Worm (Caenorhabditis elegans): ENCODE data around the gene prx-10.

The prx-10 gene

ce11 chrIII:5274250-5274649, 38.0 kb downstream of the prx-10 start:
- no peak for TF ChIP-seq egl-27 (tag; optimal IDR thresholded peaks at IDR 0.05)
- no peak for TF ChIP-seq sma-3 (GFP tag; optimal IDR thresholded peaks at IDR 0.05)
- TF ChIP-seq zag-1 (tag; optimal IDR thresholded peaks at IDR 0.05), result no peak
- no peak for TF ChIP-seq lin-11 (tag; optimal IDR thresholded peaks at IDR 0.05)
- no peak for TF ChIP-seq mab-5 (tag; optimal IDR thresholded peaks at IDR 0.05)
- TF ChIP-seq ZK546.5 (tag; optimal IDR thresholded peaks at IDR 0.05), result no peak
- no peak for TF ChIP-seq peb-1 (tag; optimal IDR thresholded peaks at IDR 0.05)
- peak; percentile 15 for TF ChIP-seq ama-1 (optimal IDR thresholded peaks at IDR 0.05)
- TF ChIP-seq nhr-129 (tag; optimal IDR thresholded peaks at IDR 0.05), result peak; percentile 15

- TF ChIP-seq nhr-77 (tag; optimal IDR thresholded peaks at IDR 0.05) (no peak), lin-11 (tag; optimal IDR thresholded peaks at IDR 0.05) (peak; percentile 68), sma-9 (GFP tag; optimal IDR thresholded peaks at IDR 0.05) (no peak), sma-9 (tag; optimal IDR thresholded peaks at IDR 0.05) (no peak), nhr-12 (tag; optimal IDR thresholded peaks at IDR 0.05) (no peak), skn-1 (tag; optimal IDR thresholded peaks at IDR 0.05) (no peak), blmp-1 (tag; optimal IDR thresholded peaks at IDR 0.05; ENCODE audit: insufficient read depth) (no peak), elt-3 (tag; optimal IDR thresholded peaks at IDR 0.05) (no peak), mab-5 (tag; optimal IDR thresholded peaks at IDR 0.05) (no peak), ZK546.5 (tag; optimal IDR thresholded peaks at IDR 0.05) (no peak), elt-1 (tag; optimal IDR thresholded peaks at IDR 0.05) (no peak), ceh-82 (tag; optimal IDR thresholded peaks at IDR 0.05) (no peak), fos-1 (tag; optimal IDR thresholded peaks at IDR 0.05) (peak; percentile 23), ztf-4 (tag; optimal IDR thresholded peaks at IDR 0.05) (peak; percentile 30), nhr-6 (tag; optimal IDR thresholded peaks at IDR 0.05) (no peak), lin-13 (GFP tag; optimal IDR thresholded peaks at IDR 0.05) (peak; percentile 62), mbf-1 (tag; optimal IDR thresholded peaks at IDR 0.05) (no peak), egl-27 (tag; optimal IDR thresholded peaks at IDR 0.05) (no peak), nhr-237 (tag; optimal IDR thresholded peaks at IDR 0.05) (no peak), sma-3 (GFP tag; optimal IDR thresholded peaks at IDR 0.05) (no peak), unc-39 (tag; optimal IDR thresholded peaks at IDR 0.05) (no peak), nhr-10 (tag; optimal IDR thresholded peaks at IDR 0.05) (no peak), ceh-16 (tag; optimal IDR thresholded peaks at IDR 0.05) (no peak), mdl-1 (tag; optimal IDR thresholded peaks at IDR 0.05) (no peak), nhr-11 (tag; optimal IDR thresholded peaks at IDR 0.05) (no peak), nhr-129 (tag; optimal IDR thresholded peaks at IDR 0.05) (peak; percentile 31), F13H6.1 (tag; optimal IDR thresholded peaks at IDR 0.05) (peak; percentile 4), Y55F3AM.14 (GFP tag; optimal IDR thresholded peaks at IDR 0.05) (no peak), R02D3.7 (tag; optimal IDR thresholded peaks at IDR 0.05) (no peak), crh-2 (tag; optimal IDR thresholded peaks at IDR 0.05) (peak; percentile 55), ama-1 (optimal IDR thresholded peaks at IDR 0.05) (no peak), zag-1 (tag; optimal IDR thresholded peaks at IDR 0.05) (no peak), lsy-2 (tag; optimal IDR thresholded peaks at IDR 0.05) (peak in 1 of 2 experiments; percentile 73), peb-1 (tag; optimal IDR thresholded peaks at IDR 0.05) (no peak), unc-55 (GFP tag; optimal IDR thresholded peaks at IDR 0.05) (peak; percentile 66), alr-1 (tag; optimal IDR thresholded peaks at IDR 0.05) (no peak), nhr-21 (tag; optimal IDR thresholded peaks at IDR 0.05) (no peak), aly-2 (tag; optimal IDR thresholded peaks at IDR 0.05) (no peak), gmeb-1 (tag; optimal IDR thresholded peaks at IDR 0.05) (peak; percentile 11), ztf-11 (tag; optimal IDR thresholded peaks at IDR 0.05) (no peak), unc-62 (GFP tag; optimal IDR thresholded peaks at IDR 0.05) (no peak), ztf-1 (GFP tag; conservative IDR thresholded peaks at IDR 0.05) (no peak), C34F6.9 (tag; optimal IDR thresholded peaks at IDR 0.05) (peak; percentile 82), nhr-25 (tag; optimal IDR thresholded peaks at IDR 0.05) (peak; percentile 3), dmd-4 (tag; optimal IDR thresholded peaks at IDR 0.05) (no peak), lin-39 (tag; optimal IDR thresholded peaks at IDR 0.05) (no peak), nhr-23 (tag; optimal IDR thresholded peaks at IDR 0.05) (no peak), sem-4 (tag; optimal IDR thresholded peaks at IDR 0.05) (no peak)
Measured at ce11 chrIII:5274715-5275355, 38.6 kb downstream of the prx-10 start, which contains the start of the genes daf-41 and toc-1. daf-41 (minus strand) TSS chrIII:5274765. toc-1 (plus strand) TSS chrIII:5275251.
